Fruit fly (Drosophila melanogaster) whole organism, wandering third instar larva: ENCODE measurements around the gene eIF3f1.
A peak's percentile ranks its signal among the peaks of the same experiment; 100 is the strongest.

ENCODE experiments used
- Abd-B ChIP-seq: fragments of >200 bp; optimal IDR thresholded peaks from 2 replicates; lab custom pipeline; 2017; ENCODE audit warnings: missing biosample characterization, missing genetic modification characterization
- CG32264 ChIP-seq: fragments of 200-800 bp; sonication (Bioruptor generic); optimal IDR thresholded peaks from 2 replicates; lab custom pipeline; 2016; ENCODE audit warnings: missing biosample characterization, missing genetic modification characterization
- CG9705 ChIP-seq: fragments of 200-800 bp; sonication (Bioruptor generic); optimal IDR thresholded peaks from 2 replicates; lab custom pipeline; 2018; ENCODE audit warnings: missing biosample characterization, mild to moderate bottlenecking, missing genetic modification characterization
- CrebA ChIP-seq: fragments of 200-800 bp; sonication (Bioruptor generic); optimal IDR thresholded peaks from 2 replicates; lab custom pipeline; 2016; ENCODE audit warnings: missing biosample characterization, mild to moderate bottlenecking, missing genetic modification characterization, borderline replicate concordance
- Dfd ChIP-seq: fragments of >200 bp; optimal IDR thresholded peaks from 2 replicates; lab custom pipeline; 2017; ENCODE audit warnings: missing biosample characterization, missing genetic modification characterization
- Dif ChIP-seq: fragments of 200-275, 200-300 bp; sonication (Bioruptor generic); optimal IDR thresholded peaks from 2 replicates; lab custom pipeline; 2018; ENCODE audit warnings: missing biosample characterization, missing genetic modification characterization; ENCODE audit not compliant: partially characterized antibody
- GATAd ChIP-seq: sonication (Bioruptor generic); optimal IDR thresholded peaks from 2 replicates; lab custom pipeline; 2016; ENCODE audit warnings: missing biosample characterization, missing genetic modification characterization
- HLH106 ChIP-seq: fragments of 200-800 bp; optimal IDR thresholded peaks from 3 replicates; lab custom pipeline; 2019; ENCODE audit warnings: missing biosample characterization, mild to moderate bottlenecking, missing genetic modification characterization, moderate library complexity
- Hnf4 ChIP-seq: fragments of 200-800 bp; sonication (Bioruptor generic); optimal IDR thresholded peaks from 2 replicates; lab custom pipeline; 2016; ENCODE audit warnings: missing biosample characterization, mild to moderate bottlenecking, missing genetic modification characterization
- Hr78 ChIP-seq: fragments of >200 bp; optimal IDR thresholded peaks from 2 replicates; lab custom pipeline; 2017; ENCODE audit warnings: missing biosample characterization, missing genetic modification characterization
- Hr83 ChIP-seq: fragments of 200-300 bp; sonication (Bioruptor generic); optimal IDR thresholded peaks from 2 replicates; lab custom pipeline; 2016; ENCODE audit warnings: missing biosample characterization, mild to moderate bottlenecking, missing genetic modification characterization, moderate library complexity; ENCODE audit not compliant: poor library complexity, severe bottlenecking
- Jra ChIP-seq: sonication (Bioruptor generic); optimal IDR thresholded peaks from 2 replicates; lab custom pipeline; 2016; ENCODE audit warnings: missing biosample characterization, missing genetic modification characterization
- Mio ChIP-seq: sonication (Bioruptor generic); optimal IDR thresholded peaks from 2 replicates; lab custom pipeline; 2016; ENCODE audit warnings: missing biosample characterization, missing genetic modification characterization
- Myc ChIP-seq: fragments of >200 bp; optimal IDR thresholded peaks from 2 replicates; lab custom pipeline; 2017
- N ChIP-seq: fragments of >200 bp; optimal IDR thresholded peaks from 2 replicates; lab custom pipeline; 2018; ENCODE audit warnings: missing biosample characterization, missing external identifiers, missing genetic modification characterization
- OdsH ChIP-seq: fragments of 200-800 bp; sonication (Bioruptor generic); optimal IDR thresholded peaks from 2 replicates; lab custom pipeline; 2016; ENCODE audit warnings: missing biosample characterization, mild to moderate bottlenecking, missing genetic modification characterization
- Rel ChIP-seq, 2 experiments: fragments of 200-800 bp; sonication (Bioruptor generic) in 1 of 2; optimal IDR thresholded peaks; 2 replicates in 1 of 2; 3 replicates in 1 of 2; lab custom pipeline; 2016 to 2019; ENCODE audit warnings: mild to moderate bottlenecking in 2 of 2, missing biosample characterization in 2 of 2, missing genetic modification characterization in 2 of 2, moderate library complexity in 1 of 2
- Sp1 ChIP-seq: fragments of 200-800 bp; sonication (Bioruptor generic); optimal IDR thresholded peaks from 3 replicates; lab custom pipeline; 2019; ENCODE audit warnings: missing biosample characterization, mild to moderate bottlenecking, missing genetic modification characterization, moderate library complexity
- Vsx2 ChIP-seq: fragments of 200-300, 225-300 bp; sonication (Bioruptor generic); optimal IDR thresholded peaks from 2 replicates; lab custom pipeline; 2018; ENCODE audit warnings: missing biosample characterization, missing genetic modification characterization; ENCODE audit not compliant: partially characterized antibody
- br ChIP-seq: fragments of 200-800 bp; sonication (Bioruptor generic); optimal IDR thresholded peaks from 2 replicates; lab custom pipeline; 2016; ENCODE audit warnings: missing biosample characterization, missing genetic modification characterization
- brk ChIP-seq: fragments of 200-800 bp; sonication (Bioruptor generic); optimal IDR thresholded peaks from 2 replicates; lab custom pipeline; 2016; ENCODE audit warnings: missing biosample characterization, mild to moderate bottlenecking, missing genetic modification characterization
- dl ChIP-seq, 2 experiments: fragments of 175-275, 200-275 bp in 1 of 2; fragments of 200-275 bp in 1 of 2; sonication (Bioruptor generic); optimal IDR thresholded peaks; lab custom pipeline; 2018; ENCODE audit warnings: mild to moderate bottlenecking in 2 of 2, missing biosample characterization in 2 of 2, missing genetic modification characterization in 2 of 2, moderate library complexity in 2 of 2; ENCODE audit not compliant: partially characterized antibody in 2 of 2, insufficient read depth in 1 of 2
- dmrt93B ChIP-seq: fragments of 200-800 bp; sonication (Bioruptor generic); optimal IDR thresholded peaks from 2 replicates; lab custom pipeline; 2018; ENCODE audit warnings: missing biosample characterization, mild to moderate bottlenecking, missing genetic modification characterization
- dsf ChIP-seq: sonication (Bioruptor generic); optimal IDR thresholded peaks from 2 replicates; lab custom pipeline; 2016; ENCODE audit warnings: missing biosample characterization, missing genetic modification characterization, borderline replicate concordance
- ey ChIP-seq: fragments of 200-800 bp; sonication (Bioruptor generic); optimal IDR thresholded peaks from 2 replicates; lab custom pipeline; 2016; ENCODE audit warnings: missing biosample characterization, missing genetic modification characterization
- foxo ChIP-seq, 2 experiments: fragments of 200-800 bp; sonication (Bioruptor generic); optimal IDR thresholded peaks; 2 replicates in 1 of 2; 3 replicates in 1 of 2; lab custom pipeline; 2016 to 2017; ENCODE audit warnings: missing biosample characterization in 2 of 2, missing genetic modification characterization in 2 of 2
- fru ChIP-seq: fragments of 200-800 bp; sonication (Bioruptor generic); optimal IDR thresholded peaks from 3 replicates; lab custom pipeline; 2016; ENCODE audit warnings: missing biosample characterization, mild to moderate bottlenecking, missing genetic modification characterization
- h ChIP-seq: fragments of 200-800 bp; sonication (Bioruptor generic); optimal IDR thresholded peaks from 3 replicates; lab custom pipeline; 2016; ENCODE audit warnings: missing biosample characterization, mild to moderate bottlenecking, missing genetic modification characterization
- jim ChIP-seq: fragments of 175-275, 200-325 bp; sonication (Bioruptor generic); optimal IDR thresholded peaks from 2 replicates; lab custom pipeline; 2016; ENCODE audit warnings: missing biosample characterization, mild to moderate bottlenecking, missing genetic modification characterization
- lola ChIP-seq: fragments of >200 bp; optimal IDR thresholded peaks from 2 replicates; lab custom pipeline; 2017; ENCODE audit warnings: missing biosample characterization, missing genetic modification characterization
- pan ChIP-seq: fragments of >200 bp; optimal IDR thresholded peaks from 2 replicates; lab custom pipeline; 2017
- psq ChIP-seq: fragments of 200-800 bp; sonication (Bioruptor generic); optimal IDR thresholded peaks from 3 replicates; lab custom pipeline; 2017; ENCODE audit warnings: missing biosample characterization, mild to moderate bottlenecking, missing genetic modification characterization, moderate library complexity
- rgr ChIP-seq: fragments of 200-800 bp; sonication (Bioruptor generic); optimal IDR thresholded peaks from 3 replicates; lab custom pipeline; 2016; ENCODE audit warnings: missing biosample characterization, mild to moderate bottlenecking, missing genetic modification characterization
- sage ChIP-seq: fragments of 200-800 bp; sonication (Bioruptor generic); optimal IDR thresholded peaks from 2 replicates; lab custom pipeline; 2016; ENCODE audit warnings: missing biosample characterization, mild to moderate bottlenecking, missing genetic modification characterization
- sv ChIP-seq: fragments of 200-800 bp; sonication (Bioruptor generic); optimal IDR thresholded peaks from 3 replicates; lab custom pipeline; 2016; ENCODE audit warnings: missing biosample characterization, missing genetic modification characterization
- tai ChIP-seq: sonication (Bioruptor generic); optimal IDR thresholded peaks from 2 replicates; lab custom pipeline; 2016; ENCODE audit warnings: missing biosample characterization, missing genetic modification characterization
- usp ChIP-seq: fragments of >200 bp; optimal IDR thresholded peaks from 2 replicates; lab custom pipeline; 2017; ENCODE audit warnings: missing biosample characterization, missing genetic modification characterization
- woc ChIP-seq: sonication (Bioruptor generic); optimal IDR thresholded peaks from 2 replicates; lab custom pipeline; 2016; ENCODE audit warnings: missing biosample characterization, mild to moderate bottlenecking, missing genetic modification characterization

Gene eIF3f1

DNA sequence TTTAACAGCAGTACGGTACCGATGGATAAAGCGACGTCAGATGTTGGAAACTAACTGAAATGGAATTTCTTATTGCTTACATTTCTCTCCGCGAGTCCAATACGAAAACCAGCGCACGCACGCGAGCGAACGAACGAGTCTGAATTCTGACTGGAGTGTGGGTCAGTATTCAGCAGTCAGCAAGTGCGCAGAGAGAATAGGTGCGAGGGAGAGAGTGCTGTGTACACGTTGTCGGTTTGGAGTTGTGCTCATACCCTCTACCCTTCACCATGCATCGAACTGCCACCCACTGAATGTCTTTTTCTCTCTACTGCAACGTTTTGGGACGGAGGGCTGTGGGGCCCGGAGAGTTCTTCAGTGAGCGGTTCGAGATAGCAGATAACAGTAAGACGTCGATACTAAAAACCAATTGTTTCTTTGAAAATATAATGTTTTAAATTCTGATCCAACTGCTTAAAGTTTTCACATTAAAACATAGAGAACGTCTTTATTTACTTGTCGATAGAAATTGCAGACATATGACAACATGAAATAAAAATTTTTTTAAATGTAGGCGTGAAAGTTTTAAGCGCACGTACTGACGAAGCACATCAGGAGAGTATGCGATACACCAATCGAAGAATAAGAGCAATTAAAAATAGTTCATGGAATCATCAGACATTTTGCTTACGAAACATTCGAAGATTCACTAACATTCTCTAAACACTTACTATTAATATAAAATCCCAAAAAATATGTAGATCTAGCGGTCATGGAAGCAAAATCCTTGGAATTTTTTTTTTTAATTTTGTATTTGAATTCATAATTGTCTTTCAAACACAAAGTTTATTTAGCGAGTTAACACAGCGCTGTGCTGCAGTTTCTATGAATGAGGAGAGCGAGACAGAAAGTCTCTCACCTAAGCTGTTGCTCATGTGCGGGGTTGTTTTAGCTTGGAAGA, 25.8 kb upstream of the eIF3f1 start (continued):
- TF ChIP-seq usp (GFP tag; lab: Kevin White, UChicago) (no peak), Abd-B (no peak), pan (no peak), Hr78 (GFP tag; lab: Kevin White, UChicago) (no peak), dmrt93B (peak; percentile 70), GATAd (GFP tag; lab: Kevin White, UChicago) (no peak), Myc (lab: Kevin White, UChicago) (no peak), Vsx2 (GFP tag; lab: Kevin White, UChicago) (peak; percentile 84)

DNA sequence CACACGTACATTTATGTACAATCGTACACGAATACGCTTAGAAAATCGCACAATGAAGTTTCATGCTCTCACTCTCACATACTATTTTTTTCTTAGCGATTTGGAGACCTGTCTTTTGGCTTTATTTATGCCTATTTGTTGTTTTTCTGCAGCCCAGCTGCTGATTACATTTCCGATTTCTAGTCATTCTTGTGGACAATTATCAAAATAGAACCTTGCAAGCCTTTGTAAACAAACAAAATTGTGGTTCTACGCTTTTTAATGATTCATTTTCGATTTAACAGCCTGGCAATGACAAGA, 25.2 kb upstream of the eIF3f1 start:
- no peak for TF ChIP-seq sv (GFP tag; lab: Kevin White, UChicago)

DNA sequence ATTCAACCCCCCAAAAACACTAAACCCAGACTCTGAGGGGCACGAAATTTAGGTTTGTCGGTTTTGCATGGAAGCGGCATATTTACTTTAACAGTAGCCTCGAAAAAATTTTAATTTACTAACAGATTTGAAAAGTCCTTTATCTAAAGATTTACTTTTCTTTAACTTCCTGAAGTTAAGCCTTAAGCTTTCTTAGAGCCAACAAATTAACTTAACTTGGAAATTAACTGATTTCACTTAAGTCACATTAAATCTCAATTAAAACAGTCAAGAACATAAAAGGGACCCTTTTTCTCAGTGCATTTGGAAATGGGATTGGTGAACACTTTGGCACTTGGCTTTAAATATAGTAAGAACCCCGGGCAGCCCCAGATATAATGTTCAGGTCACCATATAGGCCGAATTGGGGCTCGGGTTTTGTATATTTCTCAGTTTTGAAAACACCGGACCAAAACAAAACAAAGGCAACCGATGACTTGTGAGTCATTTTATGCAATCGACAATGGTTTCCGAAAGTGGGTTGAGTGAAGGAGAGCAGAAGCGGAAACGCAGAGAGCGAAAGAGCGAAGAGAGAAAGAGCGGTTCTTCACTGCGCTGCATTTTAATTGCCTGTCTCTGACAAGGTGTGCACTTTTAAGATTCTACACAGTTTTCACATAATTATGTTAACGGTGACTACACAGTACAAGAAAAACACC, 24.7 kb upstream of the eIF3f1 start:
- TF ChIP-seq ey (GFP tag; lab: Kevin White, UChicago) (no peak), CG9705 (GFP tag; lab: Kevin White, UChicago) (no peak), psq (GFP tag; lab: Kevin White, UChicago) (no peak), usp (GFP tag; lab: Kevin White, UChicago) (no peak), GATAd (GFP tag; lab: Kevin White, UChicago) (no peak), jim (GFP tag; lab: Kevin White, UChicago) (no peak), h (GFP tag; lab: Kevin White, UChicago) (no peak), rgr (GFP tag; lab: Kevin White, UChicago) (no peak), CrebA (no peak), dl (GFP tag; optimal IDR thresholded peaks at IDR 0.05; lab: Kevin White, UChicago; ENCODE audit: insufficient read depth in 1 of 2, partially characterized antibody in 2 of 2) (peak; percentile 94), Vsx2 (GFP tag; lab: Kevin White, UChicago) (peak; percentile 41), CG32264 (GFP tag; lab: Kevin White, UChicago) (no peak), sv (GFP tag; lab: Kevin White, UChicago) (no peak), Hr83 (GFP tag; lab: Kevin White, UChicago) (no peak), Dfd (GFP tag; lab: Kevin White, UChicago) (no peak), dsf (no peak), lola (no peak), Hr78 (GFP tag; lab: Kevin White, UChicago) (no peak), HLH106 (tag; lab: Kevin White, UChicago) (peak; percentile 11), br (no peak), brk (GFP tag; lab: Kevin White, UChicago) (no peak), Rel (GFP tag; optimal IDR thresholded peaks at IDR 0.05; lab: Kevin White, UChicago) (no peak), Rel (tag; optimal IDR thresholded peaks at IDR 0.05; lab: Kevin White, UChicago) (no peak), dmrt93B (no peak), tai (GFP tag; lab: Kevin White, UChicago) (no peak), Abd-B (no peak), OdsH (GFP tag; lab: Kevin White, UChicago) (no peak), Mio (GFP tag; lab: Kevin White, UChicago) (no peak), fru (GFP tag; lab: Kevin White, UChicago) (peak; percentile 35), Jra (GFP tag; lab: Kevin White, UChicago) (peak; percentile 39), woc (GFP tag; lab: Kevin White, UChicago) (no peak), N (GFP tag; lab: Kevin White, UChicago) (no peak), pan (no peak), Sp1 (no peak), Dif (GFP tag; lab: Kevin White, UChicago) (peak; percentile 95), sage (GFP tag; lab: Kevin White, UChicago) (no peak), Myc (lab: Kevin White, UChicago) (no peak), foxo (GFP tag; optimal IDR thresholded peaks at IDR 0.05; lab: Kevin White, UChicago) (peak in 1 of 2 experiments; percentile 0), Hnf4 (no peak)
